Fruit fly (Drosophila melanogaster) ovary, adult (tissue): Measurements from ENCODE around the gene CG16815.

Source experiments
- CG17801 ChIP-seq: fragments of 200-800 bp; optimal IDR thresholded peaks from 2 replicates; lab custom pipeline; 2019; ENCODE audit warnings: missing biosample characterization, mild to moderate bottlenecking, missing genetic modification characterization, moderate library complexity; ENCODE audit not compliant: partially characterized antibody

CG16815 gene

dm6 chr2L:13219281-13220092 lies 10.1 kb upstream of the CG16815 start, which contains the start of the genes CG9426 and mRF1:
TSS of gene CG9426 (minus strand) at chr2L:13219923.
TSS of gene mRF1 (plus strand) at chr2L:13219979.
- peak; percentile 29 for TF ChIP-seq CG17801

- TF ChIP-seq CG17801: peak; percentile 71
Observed at dm6 chr2L:13222225-13222648, 7.4 kb upstream of the CG16815 start, which contains the start of the genes Ski6 and CG16812. TSS of gene Ski6 (minus strand) at chr2L:13222429. TSS of gene CG16812 (plus strand) at chr2L:13222587.

dm6 chr2L:13225225-13225840 lies 4.3 kb upstream of the CG16815 start, which contains the start of gene CG15480:
TSS of gene CG15480 (minus strand) at chr2L:13225275.
- no peak for TF ChIP-seq CG17801

- no peak for TF ChIP-seq CG17801
Observed at dm6 chr2L:13227242-13227641, 2.4 kb upstream of the CG16815 start, which contains the start of gene CG16813. TSS of gene CG16813 (plus strand) at chr2L:13227529.

- no peak for TF ChIP-seq CG17801
Observed at dm6 chr2L:13231739-13232138, 2.1 kb downstream of the CG16815 start, which contains the start of gene Prosalpha6T. TSS of gene Prosalpha6T (plus strand) at chr2L:13232039.

dm6 chr2L:13234610-13235489 lies 5.2 kb downstream of the CG16815 start, which contains the start of gene Mabi:
TSS of gene Mabi (minus strand) at chr2L:13234660.
- TF ChIP-seq CG17801: no peak

dm6 chr2L:13236194-13236593 lies 6.6 kb downstream of the CG16815 start, which contains the start of gene Jhbp14:
TSS of gene Jhbp14 (plus strand) at chr2L:13236494.
- no peak for TF ChIP-seq CG17801

- TF ChIP-seq CG17801: no peak
Observed at dm6 chr2L:13239689-13240088, 10.1 kb downstream of the CG16815 start, which contains the start of gene Jhbp13. TSS of gene Jhbp13 (plus strand) at chr2L:13239989.

- no peak for TF ChIP-seq CG17801
Observed at dm6 chr2L:13244759-13245308, 15.2 kb downstream of the CG16815 start.

dm6 chr2L:13245855-13246645 lies 16.4 kb downstream of the CG16815 start, which contains the start of gene CG16820:
TSS of gene CG16820 (plus strand) at chr2L:13246232.
- no peak for TF ChIP-seq CG17801

- no peak for TF ChIP-seq CG17801
Observed at dm6 chr2L:13251167-13251566, 21.5 kb downstream of the CG16815 start.

- TF ChIP-seq CG17801: no peak
Observed at dm6 chr2L:13257177-13257576, 27.5 kb downstream of the CG16815 start, which contains the start of gene Naa20B. TSS of gene Naa20B (plus strand) at chr2L:13257477.

dm6 chr2L:13258702-13259101 lies 29.1 kb downstream of the CG16815 start:
- TF ChIP-seq CG17801: no peak

- no peak for TF ChIP-seq CG17801
Observed at dm6 chr2L:13259643-13260042, 30.0 kb downstream of the CG16815 start, which contains the start of gene CG31730. TSS of gene CG31730 (minus strand) at chr2L:13259743.

- TF ChIP-seq CG17801: no peak
Observed at dm6 chr2L:13260740-13261139, 31.1 kb downstream of the CG16815 start, which contains the start of gene CG44085. TSS of gene CG44085 (plus strand) at chr2L:13261008.
